Worm (Caenorhabditis elegans) whole organism, mixed stage, embryonic: Measurements from ENCODE around the gene lec-4.

Experiments
- bed-3 ChIP-seq: fragments of 200-800 bp; sonication (Bioruptor generic); optimal IDR thresholded peaks from 3 replicates; lab custom pipeline; 2018; ENCODE audit warnings: mild to moderate bottlenecking, missing genetic modification characterization, moderate library complexity, missing compliant biosample characterization
- mab-5 ChIP-seq: fragments of 150-350 bp; optimal IDR thresholded peaks from 2 replicates; lab custom pipeline; 2014; ENCODE audit warnings: missing biosample characterization, missing genetic modification characterization
- pha-4 ChIP-seq: fragments of 150-350 bp; optimal IDR thresholded peaks from 2 replicates; lab custom pipeline; 2018; ENCODE audit warnings: missing biosample characterization, missing genetic modification reagents, missing genetic modification characterization

DNA sequence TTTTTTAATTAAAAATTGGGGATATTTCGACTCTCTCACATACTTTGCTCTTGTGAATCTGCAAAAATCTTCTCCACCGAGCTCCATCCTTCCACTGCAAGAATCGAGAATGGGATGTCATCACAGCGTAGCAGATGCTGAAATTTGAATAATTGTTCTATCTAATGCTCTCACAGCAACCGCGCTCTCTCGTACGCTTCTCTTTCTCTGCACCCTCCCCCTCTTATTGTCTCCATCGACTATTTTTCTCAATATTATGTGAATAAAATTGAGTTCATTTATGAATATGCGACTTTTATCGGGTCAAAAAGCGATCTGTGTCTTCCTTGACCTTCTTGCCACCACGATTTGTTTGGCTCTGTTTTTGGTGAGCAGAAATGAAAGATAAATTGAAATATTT, 39.1 kb downstream of the lec-4 start, which contains the start of gene F34D10.3:
- TF ChIP-seq bed-3 (GFP tag; lab: Kevin White, UChicago) (no peak), pha-4 (no peak), mab-5 (tag; lab: Kevin White, UChicago) (no peak)
